Worm (Caenorhabditis elegans) whole organism, L4/young adult: Measurements from ENCODE around the gene C14H10.2.

Source experiments
- W03F9.2 ChIP-seq: fragments of 150-350 bp; optimal IDR thresholded peaks from 2 replicates; lab custom pipeline; 2014; ENCODE audit warnings: missing biosample characterization, missing genetic modification characterization
- dao-5 ChIP-seq: sonication (generic microtip); optimal IDR thresholded peaks from 2 replicates; lab custom pipeline; 2016; ENCODE audit warnings: missing genotype, missing genetic modification characterization, moderate library complexity, missing compliant biosample characterization
- him-1 ChIP-seq: sonication (generic microtip); optimal IDR thresholded peaks from 2 replicates; lab custom pipeline; 2016; ENCODE audit warnings: missing genotype, missing genetic modification reagents, missing genetic modification characterization, missing compliant biosample characterization

- no peak for TF ChIP-seq W03F9.2 (tag; lab: Kevin White, UChicago)
- no peak for TF ChIP-seq him-1 (tag; lab: Kevin White, UChicago)
- no peak for TF ChIP-seq dao-5 (tag; lab: Kevin White, UChicago)
Measured at ce11 chrX:10297410-10297809, 44.7 kb upstream of the C14H10.2 start.
